Fruit fly (Drosophila melanogaster) whole organism, embryonic: ENCODE measurements around the gene FucTA.
A peak's percentile ranks its signal among the peaks of the same experiment; 100 is the strongest.

Source experiments
- Ada2b ChIP-seq: fragments of 200-800 bp; sonication (Bioruptor generic); IDR thresholded peaks from 2 replicates; pipeline ENCODE4 v1.3.6; 2022; ENCODE audit warnings: missing biosample characterization, missing genetic modification characterization
- Asciz ChIP-seq: fragments of 200-800 bp; sonication (Bioruptor generic); optimal IDR thresholded peaks from 2 replicates; lab custom pipeline; 2017; ENCODE audit warnings: missing biosample characterization, mild to moderate bottlenecking, missing genetic modification characterization, missing genetic modification reagents
- B-H1 ChIP-seq: fragments of 200-800 bp; sonication (Bioruptor generic); IDR thresholded peaks from 3 replicates; pipeline ENCODE4 v1.3.6; 2022; ENCODE audit warnings: missing biosample characterization, missing genetic modification characterization
- Bgb ChIP-seq: fragments of 200-800 bp; sonication (Bioruptor generic); IDR thresholded peaks from 2 replicates; pipeline ENCODE4 v1.3.6; 2022; ENCODE audit warnings: missing biosample characterization, missing genetic modification characterization; ENCODE audit not compliant: partially characterized antibody
- BtbVII ChIP-seq: fragments of 200-800 bp; sonication (Bioruptor generic); optimal IDR thresholded peaks from 3 replicates; lab custom pipeline; 2017; ENCODE audit warnings: missing biosample characterization, mild to moderate bottlenecking, missing genetic modification characterization
- Bteb2 ChIP-seq: fragments of 200-800 bp; sonication (Bioruptor generic); optimal IDR thresholded peaks from 2 replicates; lab custom pipeline; 2016; ENCODE audit warnings: missing biosample characterization, missing genetic modification characterization
- C15 ChIP-seq: fragments of 200-800 bp; sonication (Bioruptor generic); IDR thresholded peaks from 3 replicates; pipeline ENCODE4 v1.3.6; 2022; ENCODE audit warnings: missing biosample characterization, missing genetic modification characterization
- CG11398 ChIP-seq: fragments of 200-800 bp; sonication (Bioruptor generic); optimal IDR thresholded peaks from 2 replicates; lab custom pipeline; 2016; ENCODE audit warnings: missing biosample characterization, missing genetic modification characterization
- CG11695 ChIP-seq: fragments of 200-800 bp; sonication (Bioruptor generic); IDR thresholded peaks from 3 replicates; pipeline ENCODE4 v1.3.6; 2022; ENCODE audit warnings: missing biosample characterization, missing genetic modification characterization
- CG12219 ChIP-seq: fragments of 200-800 bp; sonication (Bioruptor generic); optimal IDR thresholded peaks from 3 replicates; lab custom pipeline; 2018; ENCODE audit warnings: missing biosample characterization, mild to moderate bottlenecking, missing genetic modification characterization
- CG13624 ChIP-seq: fragments of 200-800 bp; sonication (Bioruptor generic); optimal IDR thresholded peaks from 2 replicates; lab custom pipeline; 2016; ENCODE audit warnings: missing biosample characterization, missing genetic modification characterization
- CG15269 ChIP-seq: fragments of 200-800 bp; sonication (Bioruptor generic); optimal IDR thresholded peaks from 2 replicates; lab custom pipeline; 2018; ENCODE audit warnings: missing biosample characterization, mild to moderate bottlenecking, missing genetic modification characterization, moderate library complexity
- CG1529 ChIP-seq: fragments of 200-800 bp; sonication (Bioruptor generic); optimal IDR thresholded peaks from 3 replicates; lab custom pipeline; 2018; ENCODE audit warnings: missing biosample characterization, missing genetic modification characterization
- CG18619 ChIP-seq: fragments of 200-800 bp; sonication (Bioruptor generic); optimal IDR thresholded peaks from 3 replicates; lab custom pipeline; 2017; ENCODE audit warnings: missing biosample characterization, mild to moderate bottlenecking, missing genetic modification characterization
- CG34376 ChIP-seq: fragments of 200-800 bp; sonication (Bioruptor generic); optimal IDR thresholded peaks from 2 replicates; lab custom pipeline; 2018; ENCODE audit warnings: missing biosample characterization, mild to moderate bottlenecking, missing genetic modification characterization
- CG3847 ChIP-seq: fragments of 200-800 bp; sonication (Bioruptor generic); IDR thresholded peaks from 2 replicates; pipeline ENCODE4 v1.3.6; 2022; ENCODE audit warnings: missing biosample characterization, missing genetic modification characterization
- CG4282 ChIP-seq: fragments of 200-800 bp; sonication (Bioruptor generic); optimal IDR thresholded peaks from 2 replicates; lab custom pipeline; 2016; ENCODE audit warnings: missing biosample characterization, missing genetic modification characterization
- CG6791 ChIP-seq: fragments of 200-800 bp; sonication (Bioruptor generic); IDR thresholded peaks from 3 replicates; pipeline ENCODE4 v1.3.6; 2022; ENCODE audit warnings: missing biosample characterization, missing genetic modification characterization; ENCODE audit not compliant: partially characterized antibody
- CG7928 ChIP-seq: fragments of 200-800 bp; sonication (Bioruptor generic); optimal IDR thresholded peaks from 2 replicates; lab custom pipeline; 2017; ENCODE audit warnings: missing biosample characterization, mild to moderate bottlenecking, missing genetic modification characterization
- CG7963 ChIP-seq: fragments of 200-800 bp; sonication (Bioruptor generic); IDR thresholded peaks from 3 replicates; pipeline ENCODE4 v1.3.6; 2022; ENCODE audit warnings: missing biosample characterization, missing genetic modification characterization; ENCODE audit not compliant: partially characterized antibody
- CG9215 ChIP-seq: fragments of 200-800 bp; sonication (Bioruptor generic); IDR thresholded peaks from 2 replicates; pipeline ENCODE4 v1.3.6; 2022; ENCODE audit warnings: missing biosample characterization, missing genetic modification characterization
- CG9932 ChIP-seq: fragments of 200-800 bp; sonication (Bioruptor generic); IDR thresholded peaks from 2 replicates; pipeline ENCODE4 v1.3.6; 2022; ENCODE audit warnings: missing biosample characterization, missing genetic modification characterization
- Dad ChIP-seq: fragments of 200-800 bp; sonication (Bioruptor generic); optimal IDR thresholded peaks from 3 replicates; lab custom pipeline; 2016; ENCODE audit warnings: missing biosample characterization, missing genetic modification characterization
- Drgx ChIP-seq: fragments of 200-800 bp; sonication (Bioruptor generic); IDR thresholded peaks from 2 replicates; pipeline ENCODE4 v1.3.6; 2022; ENCODE audit warnings: missing biosample characterization, missing genetic modification characterization
- H2.0 ChIP-seq: fragments of 200-800 bp; sonication (Bioruptor generic); IDR thresholded peaks from 2 replicates; pipeline ENCODE4 v1.3.6; 2022; ENCODE audit warnings: missing biosample characterization, missing genetic modification characterization
- HmgD ChIP-seq: fragments of 200-800 bp; sonication (Bioruptor generic); optimal IDR thresholded peaks from 3 replicates; lab custom pipeline; 2016; ENCODE audit warnings: missing biosample characterization, missing genetic modification characterization
- Ravus ChIP-seq: fragments of 200-800 bp; sonication (Bioruptor generic); IDR thresholded peaks from 2 replicates; pipeline ENCODE4 v1.3.6; 2022; ENCODE audit warnings: missing biosample characterization, missing genetic modification characterization
- Side ChIP-seq: fragments of 200-800 bp; sonication (Bioruptor generic); optimal IDR thresholded peaks from 2 replicates; lab custom pipeline; 2016; ENCODE audit warnings: missing biosample characterization, missing genetic modification characterization
- Tbp ChIP-seq: fragments of >200 bp; optimal IDR thresholded peaks from 2 replicates; lab custom pipeline; 2018; ENCODE audit warnings: missing biosample characterization, missing genetic modification characterization
- abd-A ChIP-seq: fragments of 200-800 bp; sonication (Bioruptor generic); optimal IDR thresholded peaks from 3 replicates; lab custom pipeline; 2019; ENCODE audit warnings: missing biosample characterization, mild to moderate bottlenecking, missing genetic modification characterization, moderate library complexity
- amos ChIP-seq: fragments of 200-800 bp; sonication (Bioruptor generic); IDR thresholded peaks from 2 replicates; pipeline ENCODE4 v1.3.6; 2022; ENCODE audit warnings: missing biosample characterization, missing genetic modification characterization; ENCODE audit not compliant: partially characterized antibody
- aop ChIP-seq: fragments of 200-800 bp; sonication (Bioruptor generic); IDR thresholded peaks from 2 replicates; pipeline ENCODE4 v1.3.6; 2022; ENCODE audit warnings: missing biosample characterization, missing genetic modification characterization
- bcd ChIP-seq: fragments of 200-800 bp; sonication (Bioruptor generic); optimal IDR thresholded peaks from 2 replicates; lab custom pipeline; 2017; ENCODE audit warnings: missing biosample characterization, mild to moderate bottlenecking, missing genetic modification characterization
- dysf ChIP-seq: fragments of 200-800 bp; sonication (Bioruptor generic); IDR thresholded peaks from 3 replicates; pipeline ENCODE4 v1.3.6; 2022; ENCODE audit warnings: missing biosample characterization, missing genetic modification characterization
- gfzf ChIP-seq: fragments of 200-800 bp; sonication (Bioruptor generic); optimal IDR thresholded peaks from 2 replicates; lab custom pipeline; 2016; ENCODE audit warnings: missing biosample characterization, mild to moderate bottlenecking, missing genetic modification characterization, moderate library complexity
- gro ChIP-seq: fragments of 200-800 bp; sonication (Bioruptor generic); optimal IDR thresholded peaks from 2 replicates; lab custom pipeline; 2016; ENCODE audit warnings: missing biosample characterization, missing genetic modification characterization
- gsb-n ChIP-seq: fragments of 200-800 bp; sonication (Bioruptor generic); optimal IDR thresholded peaks from 3 replicates; lab custom pipeline; 2018; ENCODE audit warnings: missing biosample characterization, mild to moderate bottlenecking, missing genetic modification characterization
- insv ChIP-seq, 2 experiments: fragments of 200-800 bp; sonication (Bioruptor generic); optimal IDR thresholded peaks; 3 replicates each; lab custom pipeline; 2016 to 2018; ENCODE audit warnings: missing biosample characterization in 2 of 2, missing genetic modification characterization in 2 of 2
- kah ChIP-seq: fragments of 200-800 bp; sonication (Bioruptor generic); optimal IDR thresholded peaks from 2 replicates; lab custom pipeline; 2018; ENCODE audit warnings: missing biosample characterization, mild to moderate bottlenecking, missing genetic modification characterization
- lbe ChIP-seq: fragments of 200-800 bp; sonication (Bioruptor generic); optimal IDR thresholded peaks from 2 replicates; lab custom pipeline; 2016; ENCODE audit warnings: missing biosample characterization, mild to moderate bottlenecking, missing genetic modification characterization
- nau ChIP-seq: fragments of 200-800 bp; sonication (Bioruptor generic); optimal IDR thresholded peaks from 3 replicates; lab custom pipeline; 2017; ENCODE audit warnings: missing biosample characterization, mild to moderate bottlenecking, missing genetic modification characterization, missing genetic modification reagents
- odd ChIP-seq: fragments of 200-800 bp; sonication (Bioruptor generic); optimal IDR thresholded peaks from 2 replicates; lab custom pipeline; 2017; ENCODE audit warnings: missing biosample characterization, mild to moderate bottlenecking, missing genetic modification characterization
- sim ChIP-seq: fragments of 200-800 bp; sonication (Bioruptor generic); IDR thresholded peaks from 2 replicates; pipeline ENCODE4 v1.3.6; 2022; ENCODE audit warnings: missing biosample characterization, missing genetic modification characterization
- wdn ChIP-seq: fragments of 200-800 bp; sonication (Bioruptor generic); IDR thresholded peaks from 2 replicates; pipeline ENCODE4 v1.3.6; 2022; ENCODE audit warnings: missing biosample characterization, missing genetic modification characterization
- z ChIP-seq: fragments of 200-800 bp; sonication (Bioruptor generic); IDR thresholded peaks from 3 replicates; pipeline ENCODE4 v1.3.6; 2022; ENCODE audit warnings: missing biosample characterization, missing genetic modification characterization

FucTA gene

DNA sequence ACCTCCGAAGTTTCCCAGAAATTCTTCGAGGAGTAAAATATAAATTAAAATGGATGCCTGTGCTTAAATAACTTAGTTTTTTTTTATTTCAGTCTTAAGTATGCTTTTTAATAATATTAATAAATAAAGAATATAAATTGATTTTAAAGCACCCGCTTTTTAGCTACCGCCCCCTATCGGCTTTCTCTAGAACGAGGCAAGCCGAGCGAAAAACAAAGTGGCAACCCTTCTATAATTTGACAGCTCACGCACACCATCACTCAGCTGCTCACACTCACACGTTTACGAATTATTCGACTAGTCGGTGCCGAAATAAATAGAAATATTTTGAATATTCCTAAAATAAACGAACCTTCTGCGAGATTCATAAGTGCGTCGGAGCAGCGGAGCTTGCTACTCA, 14.6 kb downstream of the FucTA start, which contains the start of gene CG6878 (continued):
- TF ChIP-seq CG7963 (GFP tag; lab: Robert Waterston, UW), result no peak
- no peak for TF ChIP-seq B-H1
- TF ChIP-seq CG1529 (GFP tag; lab: Kevin White, UChicago), result no peak
- no peak for TF ChIP-seq CG18619 (GFP tag; lab: Kevin White, UChicago)
- no peak for TF ChIP-seq Bteb2 (GFP tag; lab: Kevin White, UChicago)
- TF ChIP-seq CG13624, result no peak
- no peak for TF ChIP-seq CG12219
- TF ChIP-seq CG9215 (GFP tag; lab: Robert Waterston, UW), result no peak
- TF ChIP-seq CG7928 (GFP tag; lab: Kevin White, UChicago), result no peak
- no peak for TF ChIP-seq CG6791 (GFP tag; lab: Robert Waterston, UW)
- TF ChIP-seq CG15269 (tag; lab: Kevin White, UChicago), result no peak
- no peak for TF ChIP-seq Ada2b
- TF ChIP-seq odd, result no peak
- TF ChIP-seq amos, result peak; percentile 47; the same call in 1 of the 2 replicates
- no peak for TF ChIP-seq Dad
- no peak for TF ChIP-seq Ravus (GFP tag; lab: Robert Waterston, UW)
- no peak for TF ChIP-seq H2.0 (GFP tag; lab: Robert Waterston, UW)
- peak; percentile 49; the same call in 1 of the 2 replicates for TF ChIP-seq CG3847 (GFP tag; lab: Robert Waterston, UW)
- peak; percentile 8 for TF ChIP-seq bcd
- no peak for TF ChIP-seq abd-A (tag; lab: Kevin White, UChicago)
- TF ChIP-seq gro (GFP tag; lab: Kevin White, UChicago), result no peak
- TF ChIP-seq CG11398 (GFP tag; lab: Kevin White, UChicago), result no peak
- TF ChIP-seq HmgD (GFP tag; lab: Kevin White, UChicago), result no peak
- TF ChIP-seq nau, result no peak
- peak in 1 of 2 experiments; percentile 31 for TF ChIP-seq insv (GFP tag; optimal IDR thresholded peaks at IDR 0.05; lab: Kevin White, UChicago)
- TF ChIP-seq Bgb, result peak; percentile 56
- TF ChIP-seq wdn (GFP tag; lab: Robert Waterston, UW), result no peak
- peak; percentile 30 for TF ChIP-seq gsb-n (tag; lab: Kevin White, UChicago)
- TF ChIP-seq lbe (GFP tag; lab: Kevin White, UChicago), result no peak
- TF ChIP-seq CG9932 (GFP tag; lab: Robert Waterston, UW), result no peak; the same call in 1 of the 2 replicates
- TF ChIP-seq gfzf (GFP tag; lab: Kevin White, UChicago), result peak; percentile 6
- no peak for TF ChIP-seq C15 (GFP tag; lab: Robert Waterston, UW)
- no peak for TF ChIP-seq BtbVII
- TF ChIP-seq Side (GFP tag; lab: Kevin White, UChicago), result no peak
- TF ChIP-seq aop (GFP tag; lab: Robert Waterston, UW), result no peak
- TF ChIP-seq z (GFP tag; lab: Robert Waterston, UW), result no peak
- no peak for TF ChIP-seq dysf
- TF ChIP-seq Drgx (GFP tag; lab: Robert Waterston, UW), result no peak
- TF ChIP-seq kah (GFP tag; lab: Kevin White, UChicago), result peak; percentile 27
- no peak for TF ChIP-seq Tbp (GFP tag; lab: Kevin White, UChicago)
- TF ChIP-seq CG34376 (GFP tag; lab: Kevin White, UChicago), result peak; percentile 6
- TF ChIP-seq CG4282 (GFP tag; lab: Kevin White, UChicago), result no peak
- TF ChIP-seq CG11695 (GFP tag; lab: Robert Waterston, UW), result no peak
- no peak for TF ChIP-seq Asciz (GFP tag; lab: Kevin White, UChicago)
- TF ChIP-seq sim (GFP tag; lab: Robert Waterston, UW), result no peak
- TF ChIP-seq, all 482 proteins: peak for 104
